Worm (Caenorhabditis elegans): Measurements from ENCODE around the gene srw-112.

DNA sequence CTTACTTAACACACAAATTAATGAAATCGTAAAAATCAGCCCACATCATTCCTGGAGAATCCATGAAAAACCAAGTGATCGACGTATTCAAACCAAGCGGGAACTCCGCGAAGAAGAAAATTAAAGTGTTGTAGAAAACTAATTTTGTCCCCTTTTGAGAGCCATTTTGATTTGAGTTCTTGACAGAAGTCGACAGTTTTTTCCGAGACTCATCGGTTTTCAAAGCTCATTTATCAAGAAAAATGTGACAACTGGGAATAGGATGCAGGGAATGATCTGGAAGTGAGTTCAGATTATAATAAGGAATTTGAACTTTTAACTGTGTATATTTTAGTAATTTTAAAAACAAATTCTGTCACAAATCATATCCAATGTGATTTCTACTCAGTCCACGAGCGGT, 5.5 kb upstream of the srw-112 start, which contains the start of gene srw-135:
- TF ChIP-seq ama-1 (optimal IDR thresholded peaks at IDR 0.05) (no peak), nhr-77 (tag; optimal IDR thresholded peaks at IDR 0.05) (no peak), lin-39 (tag; optimal IDR thresholded peaks at IDR 0.05) (no peak), snpc-4 (tag; optimal IDR thresholded peaks at IDR 0.05) (no peak), lin-13 (GFP tag; optimal IDR thresholded peaks at IDR 0.05) (no peak), egl-27 (tag; optimal IDR thresholded peaks at IDR 0.05) (no peak), aly-2 (tag; optimal IDR thresholded peaks at IDR 0.05) (no peak), mep-1 (tag; optimal IDR thresholded peaks at IDR 0.05) (no peak), fkh-10 (GFP tag; optimal IDR thresholded peaks at IDR 0.05) (no peak), tbx-2 (tag; optimal IDR thresholded peaks at IDR 0.05) (no peak), blmp-1 (tag; optimal IDR thresholded peaks at IDR 0.05) (no peak), unc-30 (tag; optimal IDR thresholded peaks at IDR 0.05) (no peak), zag-1 (tag; optimal IDR thresholded peaks at IDR 0.05) (no peak)

Measured in whole organism, L1 larva.